Fruit fly (Drosophila melanogaster) whole organism, wandering third instar larva: ENCODE measurements around the gene Npc2h.

Experiments
- CG32264 ChIP-seq: fragments of 200-800 bp; sonication (Bioruptor generic); optimal IDR thresholded peaks from 2 replicates; lab custom pipeline; 2016; ENCODE audit warnings: missing biosample characterization, missing genetic modification characterization
- Dfd ChIP-seq: fragments of >200 bp; optimal IDR thresholded peaks from 2 replicates; lab custom pipeline; 2017; ENCODE audit warnings: missing biosample characterization, missing genetic modification characterization
- Dif ChIP-seq: fragments of 200-275, 200-300 bp; sonication (Bioruptor generic); optimal IDR thresholded peaks from 2 replicates; lab custom pipeline; 2018; ENCODE audit warnings: missing biosample characterization, missing genetic modification characterization; ENCODE audit not compliant: partially characterized antibody
- GATAd ChIP-seq: sonication (Bioruptor generic); optimal IDR thresholded peaks from 2 replicates; lab custom pipeline; 2016; ENCODE audit warnings: missing biosample characterization, missing genetic modification characterization
- HLH106 ChIP-seq: fragments of 200-800 bp; optimal IDR thresholded peaks from 3 replicates; lab custom pipeline; 2019; ENCODE audit warnings: missing biosample characterization, mild to moderate bottlenecking, missing genetic modification characterization, moderate library complexity
- Hr83 ChIP-seq: fragments of 200-300 bp; sonication (Bioruptor generic); optimal IDR thresholded peaks from 2 replicates; lab custom pipeline; 2016; ENCODE audit warnings: missing biosample characterization, mild to moderate bottlenecking, missing genetic modification characterization, moderate library complexity; ENCODE audit not compliant: poor library complexity, severe bottlenecking
- Jra ChIP-seq: sonication (Bioruptor generic); optimal IDR thresholded peaks from 2 replicates; lab custom pipeline; 2016; ENCODE audit warnings: missing biosample characterization, missing genetic modification characterization
- Mio ChIP-seq: sonication (Bioruptor generic); optimal IDR thresholded peaks from 2 replicates; lab custom pipeline; 2016; ENCODE audit warnings: missing biosample characterization, missing genetic modification characterization
- Myc ChIP-seq: fragments of >200 bp; optimal IDR thresholded peaks from 2 replicates; lab custom pipeline; 2017
- N ChIP-seq: fragments of >200 bp; optimal IDR thresholded peaks from 2 replicates; lab custom pipeline; 2018; ENCODE audit warnings: missing biosample characterization, missing external identifiers, missing genetic modification characterization
- Rel ChIP-seq, 2 experiments: fragments of 200-800 bp; sonication (Bioruptor generic) in 1 of 2; optimal IDR thresholded peaks; 2 replicates in 1 of 2; 3 replicates in 1 of 2; lab custom pipeline; 2016 to 2019; ENCODE audit warnings: mild to moderate bottlenecking in 2 of 2, missing biosample characterization in 2 of 2, missing genetic modification characterization in 2 of 2, moderate library complexity in 1 of 2
- Vsx2 ChIP-seq: fragments of 200-300, 225-300 bp; sonication (Bioruptor generic); optimal IDR thresholded peaks from 2 replicates; lab custom pipeline; 2018; ENCODE audit warnings: missing biosample characterization, missing genetic modification characterization; ENCODE audit not compliant: partially characterized antibody
- dl ChIP-seq, 2 experiments: fragments of 175-275, 200-275 bp in 1 of 2; fragments of 200-275 bp in 1 of 2; sonication (Bioruptor generic); optimal IDR thresholded peaks; lab custom pipeline; 2018; ENCODE audit warnings: mild to moderate bottlenecking in 2 of 2, missing biosample characterization in 2 of 2, missing genetic modification characterization in 2 of 2, moderate library complexity in 2 of 2; ENCODE audit not compliant: partially characterized antibody in 2 of 2, insufficient read depth in 1 of 2
- dmrt93B ChIP-seq: fragments of 200-800 bp; sonication (Bioruptor generic); optimal IDR thresholded peaks from 2 replicates; lab custom pipeline; 2018; ENCODE audit warnings: missing biosample characterization, mild to moderate bottlenecking, missing genetic modification characterization
- dsf ChIP-seq: sonication (Bioruptor generic); optimal IDR thresholded peaks from 2 replicates; lab custom pipeline; 2016; ENCODE audit warnings: missing biosample characterization, missing genetic modification characterization, borderline replicate concordance
- ey ChIP-seq: fragments of 200-800 bp; sonication (Bioruptor generic); optimal IDR thresholded peaks from 2 replicates; lab custom pipeline; 2016; ENCODE audit warnings: missing biosample characterization, missing genetic modification characterization
- foxo ChIP-seq, 2 experiments: fragments of 200-800 bp; sonication (Bioruptor generic); optimal IDR thresholded peaks; 2 replicates in 1 of 2; 3 replicates in 1 of 2; lab custom pipeline; 2016 to 2017; ENCODE audit warnings: missing biosample characterization in 2 of 2, missing genetic modification characterization in 2 of 2
- fru ChIP-seq: fragments of 200-800 bp; sonication (Bioruptor generic); optimal IDR thresholded peaks from 3 replicates; lab custom pipeline; 2016; ENCODE audit warnings: missing biosample characterization, mild to moderate bottlenecking, missing genetic modification characterization
- h ChIP-seq: fragments of 200-800 bp; sonication (Bioruptor generic); optimal IDR thresholded peaks from 3 replicates; lab custom pipeline; 2016; ENCODE audit warnings: missing biosample characterization, mild to moderate bottlenecking, missing genetic modification characterization
- jim ChIP-seq: fragments of 175-275, 200-325 bp; sonication (Bioruptor generic); optimal IDR thresholded peaks from 2 replicates; lab custom pipeline; 2016; ENCODE audit warnings: missing biosample characterization, mild to moderate bottlenecking, missing genetic modification characterization
- sage ChIP-seq: fragments of 200-800 bp; sonication (Bioruptor generic); optimal IDR thresholded peaks from 2 replicates; lab custom pipeline; 2016; ENCODE audit warnings: missing biosample characterization, mild to moderate bottlenecking, missing genetic modification characterization
- sv ChIP-seq: fragments of 200-800 bp; sonication (Bioruptor generic); optimal IDR thresholded peaks from 3 replicates; lab custom pipeline; 2016; ENCODE audit warnings: missing biosample characterization, missing genetic modification characterization
- tai ChIP-seq: sonication (Bioruptor generic); optimal IDR thresholded peaks from 2 replicates; lab custom pipeline; 2016; ENCODE audit warnings: missing biosample characterization, missing genetic modification characterization
- usp ChIP-seq: fragments of >200 bp; optimal IDR thresholded peaks from 2 replicates; lab custom pipeline; 2017; ENCODE audit warnings: missing biosample characterization, missing genetic modification characterization
- woc ChIP-seq: sonication (Bioruptor generic); optimal IDR thresholded peaks from 2 replicates; lab custom pipeline; 2016; ENCODE audit warnings: missing biosample characterization, mild to moderate bottlenecking, missing genetic modification characterization

Npc2h gene

dm6 chr3R:30710442-30710841, 35.6 kb downstream of the Npc2h start:
- no peak for TF ChIP-seq tai
- TF ChIP-seq CG32264 (GFP tag; lab: Kevin White, UChicago) = no peak
- TF ChIP-seq dmrt93B (GFP tag; lab: Kevin White, UChicago) = no peak
- TF ChIP-seq, all 38 proteins: peak for 0

- TF ChIP-seq fru (GFP tag; lab: Kevin White, UChicago) (no peak), Dif (no peak), Vsx2 (no peak), woc (GFP tag; lab: Kevin White, UChicago) (no peak), foxo (GFP tag; optimal IDR thresholded peaks at IDR 0.05; lab: Kevin White, UChicago) (no peak), Myc (lab: Kevin White, UChicago) (no peak), Jra (no peak), dl (GFP tag; optimal IDR thresholded peaks at IDR 0.05; lab: Kevin White, UChicago; ENCODE audit: insufficient read depth in 1 of 2, partially characterized antibody in 2 of 2) (no peak), CG32264 (GFP tag; lab: Kevin White, UChicago) (no peak), HLH106 (tag; lab: Kevin White, UChicago) (no peak), dmrt93B (GFP tag; lab: Kevin White, UChicago) (no peak), sv (GFP tag; lab: Kevin White, UChicago) (no peak), dsf (no peak), usp (GFP tag; lab: Kevin White, UChicago) (no peak), Dfd (no peak), GATAd (GFP tag; lab: Kevin White, UChicago) (no peak)
Observed at dm6 chr3R:30709270-30709669, 36.8 kb downstream of the Npc2h start.

dm6 chr3R:30706021-30706420, 40.1 kb downstream of the Npc2h start, which contains the start of gene CG31010:
CG31010 (minus strand) TSS chr3R:30706121.
- TF ChIP-seq Mio (GFP tag; lab: Kevin White, UChicago) = no peak
- no peak for TF ChIP-seq GATAd (GFP tag; lab: Kevin White, UChicago)
- no peak for TF ChIP-seq Dif
- TF ChIP-seq Myc (lab: Kevin White, UChicago) = no peak
- TF ChIP-seq CG32264 (GFP tag; lab: Kevin White, UChicago) = no peak
- TF ChIP-seq fru (GFP tag; lab: Kevin White, UChicago) = no peak
- no peak for TF ChIP-seq Jra
- TF ChIP-seq Rel (GFP tag; optimal IDR thresholded peaks at IDR 0.05; lab: Kevin White, UChicago) = no peak
- TF ChIP-seq Rel (tag; optimal IDR thresholded peaks at IDR 0.05; lab: Kevin White, UChicago) = no peak
- no peak for TF ChIP-seq ey (GFP tag; lab: Kevin White, UChicago)
- TF ChIP-seq N = no peak

dm6 chr3R:30699165-30699564, 46.9 kb downstream of the Npc2h start:
- no peak for TF ChIP-seq h (GFP tag; lab: Kevin White, UChicago)
- no peak for TF ChIP-seq HLH106 (tag; lab: Kevin White, UChicago)
- no peak for TF ChIP-seq sage (GFP tag; lab: Kevin White, UChicago)
- no peak for TF ChIP-seq sv (GFP tag; lab: Kevin White, UChicago)
- TF ChIP-seq dmrt93B (GFP tag; lab: Kevin White, UChicago) = no peak
- no peak for TF ChIP-seq Dif

- no peak for TF ChIP-seq N
- no peak for TF ChIP-seq tai
- no peak for TF ChIP-seq Hr83 (GFP tag; lab: Kevin White, UChicago)
- TF ChIP-seq jim (GFP tag; lab: Kevin White, UChicago) = no peak
Observed at dm6 chr3R:30697038-30697437, 49.1 kb downstream of the Npc2h start, which contains the start of gene Pka-C2. Pka-C2 (minus strand) TSS chr3R:30697138.
